Worm (Caenorhabditis elegans) whole organism, young adult: ENCODE data around the gene K04C2.7.

Source experiments
- B0019.2 ChIP-seq: fragments of 200-800 bp; sonication (Bioruptor generic); conservative IDR thresholded peaks from 2 replicates; pipeline ENCODE4 v1.3.6; 2022; ENCODE audit warnings: missing genetic modification reagents, missing genetic modification characterization, missing compliant biosample characterization
- B0261.1 ChIP-seq: sonication (generic microtip); optimal IDR thresholded peaks from 2 replicates; lab custom pipeline; 2016; ENCODE audit warnings: mild to moderate bottlenecking, missing genetic modification characterization, moderate library complexity, missing compliant biosample characterization
- B0336.3 ChIP-seq: fragments of 200-800 bp; sonication (Bioruptor generic); IDR thresholded peaks from 2 replicates; pipeline ENCODE4 v1.3.6; 2022; ENCODE audit warnings: missing genetic modification characterization, missing compliant biosample characterization
- C17E4.6 ChIP-seq: fragments of 200-800 bp; sonication (Bioruptor generic); IDR thresholded peaks from 2 replicates; pipeline ENCODE4 v1.3.6; 2022; ENCODE audit warnings: missing genetic modification reagents, missing genetic modification characterization, missing compliant biosample characterization
- F37B4.10 ChIP-seq: fragments of 200-800 bp; sonication (Bioruptor generic); IDR thresholded peaks from 2 replicates; pipeline ENCODE4 v1.3.6; 2022; ENCODE audit warnings: missing genetic modification characterization, missing compliant biosample characterization
- F52B5.7 ChIP-seq: sonication (generic microtip); optimal IDR thresholded peaks from 2 replicates; lab custom pipeline; 2016; ENCODE audit warnings: mild to moderate bottlenecking, missing genetic modification characterization, missing compliant biosample characterization
- F57A8.1 ChIP-seq: fragments of 200-800 bp; sonication (Bioruptor generic); optimal IDR thresholded peaks from 2 replicates; lab custom pipeline; 2018; ENCODE audit warnings: mild to moderate bottlenecking, missing genetic modification characterization, moderate library complexity, missing compliant biosample characterization
- F57C9.4 ChIP-seq: sonication (generic microtip); optimal IDR thresholded peaks from 2 replicates; lab custom pipeline; 2017; ENCODE audit warnings: mild to moderate bottlenecking, missing genetic modification characterization, missing compliant biosample characterization
- T07F8.4 ChIP-seq: sonication (generic microtip); optimal IDR thresholded peaks from 2 replicates; lab custom pipeline; 2016; ENCODE audit warnings: mild to moderate bottlenecking, missing genetic modification characterization, moderate library complexity, missing compliant biosample characterization
- T26A5.8 ChIP-seq: sonication (generic microtip); optimal IDR thresholded peaks from 2 replicates; lab custom pipeline; 2016; ENCODE audit warnings: missing genetic modification characterization, missing compliant biosample characterization
- Y79H2A.3 ChIP-seq: fragments of 200-800 bp; sonication (Bioruptor generic); conservative IDR thresholded peaks from 2 replicates; pipeline ENCODE4 v1.3.6; 2022; ENCODE audit warnings: missing genetic modification reagents, missing genetic modification characterization, missing compliant biosample characterization
- ZK185.1 ChIP-seq: sonication (generic microtip); optimal IDR thresholded peaks from 2 replicates; lab custom pipeline; 2016; ENCODE audit warnings: mild to moderate bottlenecking, missing genetic modification characterization, missing compliant biosample characterization; ENCODE audit not compliant: poor library complexity, severe bottlenecking
- akir-1 ChIP-seq: fragments of 200-800 bp; sonication (Bioruptor generic); optimal IDR thresholded peaks from 2 replicates; lab custom pipeline; 2018; ENCODE audit warnings: mild to moderate bottlenecking, missing genetic modification characterization, moderate library complexity, missing compliant biosample characterization
- athp-1 ChIP-seq: sonication (generic microtip); optimal IDR thresholded peaks from 2 replicates; lab custom pipeline; 2017; ENCODE audit warnings: mild to moderate bottlenecking, missing genetic modification characterization, missing compliant biosample characterization
- attf-3 ChIP-seq: fragments of 200-800 bp; sonication (Bioruptor generic); conservative IDR thresholded peaks from 2 replicates; pipeline ENCODE4 v1.3.6; 2022; ENCODE audit warnings: missing genetic modification reagents, missing genetic modification characterization, missing compliant biosample characterization
- attf-6 ChIP-seq: fragments of 200-800 bp; sonication (Bioruptor generic); IDR thresholded peaks from 2 replicates; pipeline ENCODE4 v1.3.6; 2022; ENCODE audit warnings: missing genetic modification reagents, missing genetic modification characterization, missing compliant biosample characterization
- bed-1 ChIP-seq: fragments of 200-800 bp; sonication (Bioruptor generic); IDR thresholded peaks from 2 replicates; pipeline ENCODE4 v1.3.6; 2022; ENCODE audit warnings: missing genetic modification reagents, missing genetic modification characterization, missing compliant biosample characterization
- cebp-1 ChIP-seq, 2 experiments: fragments of 200-800 bp in 1 of 2; sonication (Bioruptor generic) in 1 of 2; sonication (generic microtip) in 1 of 2; IDR thresholded peaks in 1 of 2; optimal IDR thresholded peaks in 1 of 2; 2 replicates each; pipeline versions ENCODE4 v1.3.6 to Lab custom; 2017 to 2022; ENCODE audit warnings: missing compliant biosample characterization in 2 of 2, missing genetic modification characterization in 2 of 2, mild to moderate bottlenecking in 1 of 2, missing genetic modification reagents in 1 of 2, moderate library complexity in 1 of 2
- ceh-58 ChIP-seq: fragments of 200-800 bp; sonication (Bioruptor generic); IDR thresholded peaks from 2 replicates; pipeline ENCODE4 v1.3.6; 2022; ENCODE audit warnings: missing genetic modification characterization, missing compliant biosample characterization
- ceh-79 ChIP-seq: sonication (generic microtip); optimal IDR thresholded peaks from 2 replicates; lab custom pipeline; 2017; ENCODE audit warnings: mild to moderate bottlenecking, missing genetic modification characterization, missing compliant biosample characterization
- dox-1 ChIP-seq: fragments of 200-800 bp; sonication (Bioruptor generic); IDR thresholded peaks from 2 replicates; pipeline ENCODE4 v1.3.6; 2022; ENCODE audit warnings: missing genetic modification reagents, missing genetic modification characterization, missing compliant biosample characterization
- efl-1 ChIP-seq: fragments of 150-350 bp; optimal IDR thresholded peaks from 2 replicates; lab custom pipeline; 2014; ENCODE audit warnings: missing biosample characterization, missing genetic modification reagents, missing genetic modification characterization
- ets-4 ChIP-seq: fragments of 200-800 bp; sonication (Bioruptor generic); optimal IDR thresholded peaks from 2 replicates; lab custom pipeline; 2018; ENCODE audit warnings: mild to moderate bottlenecking, missing genetic modification characterization, missing compliant biosample characterization
- fkh-3 ChIP-seq: sonication (generic microtip); optimal IDR thresholded peaks from 2 replicates; lab custom pipeline; 2016; ENCODE audit warnings: mild to moderate bottlenecking, missing genetic modification characterization, missing compliant biosample characterization
- lag-1 ChIP-seq: fragments of 200-800 bp; sonication (Bioruptor generic); IDR thresholded peaks from 2 replicates; pipeline ENCODE4 v1.3.6; 2022; ENCODE audit warnings: missing genetic modification reagents, missing genetic modification characterization, missing compliant biosample characterization
- lin-26 ChIP-seq: fragments of 200-800 bp; sonication (Bioruptor generic); IDR thresholded peaks from 2 replicates; pipeline ENCODE4 v1.3.6; 2022; ENCODE audit warnings: missing genetic modification reagents, missing genetic modification characterization, missing compliant biosample characterization
- lin-35 ChIP-seq, 3 experiments: fragments of 150-350 bp in 2 of 3; sonication (generic microtip) in 1 of 3; optimal IDR thresholded peaks; 2 replicates each; lab custom pipeline; 2014 to 2018; ENCODE audit warnings: missing biosample characterization in 3 of 3, missing genetic modification characterization in 3 of 3, missing genetic modification reagents in 3 of 3
- lin-40 ChIP-seq: sonication (generic microtip); optimal IDR thresholded peaks from 2 replicates; lab custom pipeline; 2016; ENCODE audit warnings: missing genetic modification characterization, mild to moderate bottlenecking, missing compliant biosample characterization, missing genotype, missing genetic modification reagents
- lsy-27 ChIP-seq: sonication (generic microtip); optimal IDR thresholded peaks from 2 replicates; lab custom pipeline; 2017; ENCODE audit warnings: missing genetic modification characterization, mild to moderate bottlenecking, missing compliant biosample characterization, antibody characterized with exemption, missing genotype, borderline replicate concordance; ENCODE audit not compliant: insufficient read depth
- mes-4 ChIP-seq: sonication (generic microtip); optimal IDR thresholded peaks from 2 replicates; lab custom pipeline; 2016; ENCODE audit warnings: missing genotype, missing genetic modification characterization, missing compliant biosample characterization
- nfya-1 ChIP-seq: sonication (generic microtip); optimal IDR thresholded peaks from 2 replicates; lab custom pipeline; 2017; ENCODE audit warnings: antibody characterized with exemption, missing compliant biosample characterization, missing genetic modification characterization, borderline replicate concordance; ENCODE audit not compliant: insufficient read depth
- nfyb-1 ChIP-seq: fragments of 200-800 bp; sonication (Bioruptor generic); IDR thresholded peaks from 2 replicates; pipeline ENCODE4 v1.3.6; 2022; ENCODE audit warnings: missing genetic modification reagents, missing genetic modification characterization, missing compliant biosample characterization
- nhr-120 ChIP-seq: fragments of 200-800 bp; sonication (Bioruptor generic); IDR thresholded peaks from 2 replicates; pipeline ENCODE4 v1.3.6; 2022; ENCODE audit warnings: missing genetic modification characterization, missing compliant biosample characterization
- nhr-179 ChIP-seq: sonication (generic microtip); optimal IDR thresholded peaks from 2 replicates; lab custom pipeline; 2016; ENCODE audit warnings: mild to moderate bottlenecking, missing genetic modification characterization, missing compliant biosample characterization
- nhr-27 ChIP-seq: fragments of 200-800 bp; sonication (Bioruptor generic); optimal IDR thresholded peaks from 2 replicates; lab custom pipeline; 2018; ENCODE audit warnings: mild to moderate bottlenecking, missing genetic modification characterization, moderate library complexity, missing compliant biosample characterization
- nhr-80 ChIP-seq: sonication (generic microtip); optimal IDR thresholded peaks from 2 replicates; lab custom pipeline; 2016; ENCODE audit warnings: missing genetic modification characterization, missing compliant biosample characterization
- pha-4 ChIP-seq: fragments of 150-350 bp; sonication (generic microtip); optimal IDR thresholded peaks from 2 replicates; lab custom pipeline; 2014; ENCODE audit warnings: missing biosample characterization, missing genetic modification reagents, missing genetic modification characterization
- rpc-1 ChIP-seq, 2 experiments: fragments of 150-350 bp in 1 of 2; sonication (generic microtip) in 1 of 2; optimal IDR thresholded peaks; 2 replicates each; lab custom pipeline; 2014 to 2018; ENCODE audit warnings: missing biosample characterization in 1 of 2, missing genetic modification characterization in 1 of 2, missing genetic modification reagents in 1 of 2, missing genotype in 1 of 2
- sea-2 ChIP-seq: fragments of 200-800 bp; sonication (Bioruptor generic); IDR thresholded peaks from 2 replicates; pipeline ENCODE4 v1.3.6; 2022; ENCODE audit warnings: missing genetic modification characterization, missing compliant biosample characterization
- snpc-1.3 ChIP-seq: sonication (generic microtip); optimal IDR thresholded peaks from 2 replicates; lab custom pipeline; 2017; ENCODE audit warnings: missing genetic modification characterization, mild to moderate bottlenecking, missing compliant biosample characterization, antibody characterized with exemption, moderate library complexity, missing genotype, missing genetic modification reagents; ENCODE audit not compliant: insufficient read depth
- sptf-2 ChIP-seq: fragments of 200-800 bp; sonication (Bioruptor generic); optimal IDR thresholded peaks from 2 replicates; lab custom pipeline; 2018; ENCODE audit warnings: mild to moderate bottlenecking, missing genetic modification characterization, missing compliant biosample characterization
- tbx-9 ChIP-seq: sonication (generic microtip); optimal IDR thresholded peaks from 2 replicates; lab custom pipeline; 2016; ENCODE audit warnings: borderline replicate concordance, missing genetic modification characterization, inconsistent platforms, missing compliant biosample characterization
- unc-130 ChIP-seq: sonication (generic microtip); optimal IDR thresholded peaks from 2 replicates; lab custom pipeline; 2016; ENCODE audit warnings: missing genetic modification reagents, missing genetic modification characterization, missing compliant biosample characterization
- unc-62 ChIP-seq: fragments of 150-350 bp; optimal IDR thresholded peaks from 2 replicates; lab custom pipeline; 2014; ENCODE audit warnings: missing biosample characterization, missing genetic modification reagents, missing genetic modification characterization
- zim-3 ChIP-seq: sonication (generic microtip); optimal IDR thresholded peaks from 2 replicates; lab custom pipeline; 2017; ENCODE audit warnings: mild to moderate bottlenecking, missing genetic modification characterization, moderate library complexity, missing compliant biosample characterization
- ztf-18 ChIP-seq: sonication (generic microtip); optimal IDR thresholded peaks from 2 replicates; lab custom pipeline; 2016; ENCODE audit warnings: missing genotype, mild to moderate bottlenecking, missing genetic modification characterization, missing compliant biosample characterization
- ztf-22 ChIP-seq: fragments of 200-800 bp; sonication (Bioruptor generic); optimal IDR thresholded peaks from 2 replicates; lab custom pipeline; 2018; ENCODE audit warnings: mild to moderate bottlenecking, missing genetic modification characterization, moderate library complexity, missing compliant biosample characterization
- ztf-28 ChIP-seq: fragments of 200-800 bp; sonication (Bioruptor generic); IDR thresholded peaks from 2 replicates; pipeline ENCODE4 v1.3.6; 2022; ENCODE audit warnings: missing genetic modification reagents, missing genetic modification characterization, missing compliant biosample characterization
- ztf-6 ChIP-seq: fragments of 200-800 bp; sonication (Bioruptor generic); IDR thresholded peaks from 2 replicates; pipeline ENCODE4 v1.3.6; 2022; ENCODE audit warnings: missing genetic modification reagents, missing genetic modification characterization, missing compliant biosample characterization

K04C2.7 gene

ce11 chrIII:6931896-6932295, 51.0 kb downstream of the K04C2.7 start, which contains the start of gene byn-1:
Gene byn-1, plus strand, starts transcription at chrIII:6932001.
- TF ChIP-seq ZK185.1 (tag; lab: Kevin White, UChicago) (no peak), athp-1 (tag; lab: Kevin White, UChicago) (peak; percentile 32), efl-1 (no peak), lin-26 (GFP tag; lab: Robert Waterston, UW) (no peak), ztf-22 (GFP tag; lab: Kevin White, UChicago) (no peak), C17E4.6 (no peak), nhr-27 (no peak), ets-4 (GFP tag; lab: Kevin White, UChicago) (no peak), nhr-120 (GFP tag; lab: Robert Waterston, UW) (no peak), bed-1 (GFP tag; lab: Robert Waterston, UW) (no peak), tbx-9 (tag; lab: Kevin White, UChicago) (no peak), rpc-1 (optimal IDR thresholded peaks at IDR 0.05; lab: Kevin White, UChicago) (no peak), rpc-1 (tag; optimal IDR thresholded peaks at IDR 0.05; lab: Kevin White, UChicago) (no peak), Y79H2A.3 (GFP tag; lab: Robert Waterston, UW) (no peak), lsy-27 (tag; lab: Kevin White, UChicago) (no peak), fkh-3 (tag; lab: Kevin White, UChicago) (peak; percentile 76), F37B4.10 (GFP tag; lab: Robert Waterston, UW) (no peak), unc-62 (GFP tag; lab: Kevin White, UChicago) (no peak), attf-3 (GFP tag; lab: Robert Waterston, UW) (no peak), nfya-1 (tag; lab: Kevin White, UChicago) (no peak), ceh-58 (GFP tag; lab: Robert Waterston, UW) (no peak), F57C9.4 (tag; lab: Kevin White, UChicago) (no peak), sea-2 (no peak), cebp-1 (GFP tag; IDR thresholded peaks at IDR 0.05; lab: Robert Waterston, UW) (no peak), cebp-1 (tag; optimal IDR thresholded peaks at IDR 0.05; lab: Kevin White, UChicago) (peak; percentile 22), nhr-179 (tag; lab: Kevin White, UChicago) (no peak), B0336.3 (peak; percentile 82), ceh-79 (tag; lab: Kevin White, UChicago) (no peak), F57A8.1 (GFP tag; lab: Kevin White, UChicago) (no peak), nfyb-1 (GFP tag; lab: Robert Waterston, UW) (no peak), T07F8.4 (tag; lab: Kevin White, UChicago) (no peak), snpc-1.3 (peak; percentile 12), ztf-18 (tag; lab: Kevin White, UChicago) (no peak), lin-35 (GFP tag; optimal IDR thresholded peaks at IDR 0.05; lab: Kevin White, UChicago) (no peak), B0261.1 (tag; lab: Kevin White, UChicago) (no peak), nhr-80 (tag; lab: Kevin White, UChicago) (no peak), ztf-6 (GFP tag; lab: Robert Waterston, UW) (no peak), zim-3 (tag; lab: Kevin White, UChicago) (no peak), sptf-2 (GFP tag; lab: Kevin White, UChicago) (no peak), akir-1 (GFP tag; lab: Kevin White, UChicago) (no peak), ztf-28 (no peak), dox-1 (GFP tag; lab: Robert Waterston, UW) (no peak), pha-4 (tag; lab: Kevin White, UChicago) (no peak), F52B5.7 (tag; lab: Kevin White, UChicago) (no peak), lag-1 (GFP tag; lab: Robert Waterston, UW) (no peak), unc-130 (no peak), lin-40 (tag; lab: Kevin White, UChicago) (no peak), attf-6 (no peak), T26A5.8 (tag; lab: Kevin White, UChicago) (no peak), mes-4 (tag; lab: Kevin White, UChicago) (no peak), B0019.2 (no peak)
